Fruit fly (Drosophila melanogaster): ENCODE results near the gene CG18304.

CG18304 gene

dm6 chr2L:6922091-6922753 lies 20.4 kb downstream of the CG18304 start (continued):
- TF ChIP-seq zfh2 (GFP tag; optimal IDR thresholded peaks at IDR 0.05) (peak; percentile 61), gsb-n (tag; optimal IDR thresholded peaks at IDR 0.05) (peak; percentile 63), CG4820 (GFP tag; optimal IDR thresholded peaks at IDR 0.05) (peak; percentile 72), cg (GFP tag; optimal IDR thresholded peaks at IDR 0.05) (peak; percentile 90), Ravus (GFP tag; IDR thresholded peaks at IDR 0.05) (peak; percentile 5), NFAT (GFP tag; IDR thresholded peaks at IDR 0.05) (no peak), Atf-2 (GFP tag; optimal IDR thresholded peaks at IDR 0.05) (peak; percentile 64), CG4707 (GFP tag; optimal IDR thresholded peaks at IDR 0.05) (no peak), CG8089 (GFP tag; optimal IDR thresholded peaks at IDR 0.05) (peak; percentile 31), Sry-δ (GFP tag; optimal IDR thresholded peaks at IDR 0.05) (peak; percentile 9), HLH54F (GFP tag; optimal IDR thresholded peaks at IDR 0.05) (peak; percentile 41), CG11504 (tag; optimal IDR thresholded peaks at IDR 0.05) (no peak), Ets97D (GFP tag; optimal IDR thresholded peaks at IDR 0.05) (peak; percentile 34), CG13775 (GFP tag; optimal IDR thresholded peaks at IDR 0.05) (peak; percentile 53), Dbx (GFP tag; IDR thresholded peaks at IDR 0.05) (peak; percentile 74; the same call in 2 of the 3 replicates), pum (GFP tag; optimal IDR thresholded peaks at IDR 0.05) (peak; percentile 57), trh (GFP tag; optimal IDR thresholded peaks at IDR 0.05) (peak; percentile 27), org-1 (GFP tag; optimal IDR thresholded peaks at IDR 0.05) (peak; percentile 48), CG4328 (GFP tag; optimal IDR thresholded peaks at IDR 0.05) (no peak), CG34422 (GFP tag; IDR thresholded peaks at IDR 0.05) (peak; percentile 74), fd64A (GFP tag; optimal IDR thresholded peaks at IDR 0.05) (no peak), en (GFP tag; optimal IDR thresholded peaks at IDR 0.05) (peak; percentile 67), row (GFP tag; IDR thresholded peaks at IDR 0.05) (peak; percentile 75; the same call in 2 of the 3 replicates), CG2678 (tag; optimal IDR thresholded peaks at IDR 0.05) (no peak), p53 (GFP tag; optimal IDR thresholded peaks at IDR 0.05) (no peak), CG6854 (GFP tag; optimal IDR thresholded peaks at IDR 0.05) (no peak), Drgx (GFP tag; IDR thresholded peaks at IDR 0.05) (no peak; the same call in 1 of the 2 replicates), dan (GFP tag; IDR thresholded peaks at IDR 0.05) (no peak), lmd (GFP tag; IDR thresholded peaks at IDR 0.05) (no peak), CG12391 (tag; optimal IDR thresholded peaks at IDR 0.05) (peak; percentile 79), sim (GFP tag; IDR thresholded peaks at IDR 0.05) (peak; percentile 70; the same call in 1 of the 2 replicates), Gsc (GFP tag; IDR thresholded peaks at IDR 0.05) (no peak), Antp (GFP tag; optimal IDR thresholded peaks at IDR 0.05) (peak; percentile 58), otp (GFP tag; IDR thresholded peaks at IDR 0.05) (no peak; the same call in 2 of the 3 replicates), CG11696 (GFP tag; IDR thresholded peaks at IDR 0.05) (peak; percentile 59; the same call in 1 of the 2 replicates), CG10267 (tag; optimal IDR thresholded peaks at IDR 0.05) (peak; percentile 69), CG8944 (GFP tag; optimal IDR thresholded peaks at IDR 0.05) (peak; percentile 63), Eip74EF (GFP tag; optimal IDR thresholded peaks at IDR 0.05) (no peak), CG31365 (tag; optimal IDR thresholded peaks at IDR 0.05) (peak; percentile 54), Ssrp (tag; optimal IDR thresholded peaks at IDR 0.05) (peak; percentile 69), Side (GFP tag; optimal IDR thresholded peaks at IDR 0.05) (peak; percentile 73), ERR (GFP tag; optimal IDR thresholded peaks at IDR 0.05) (no peak), CG4730 (GFP tag; IDR thresholded peaks at IDR 0.05) (no peak; the same call in 1 of the 2 replicates), CG4424 (GFP tag; optimal IDR thresholded peaks at IDR 0.05) (peak; percentile 74), maf-S (GFP tag; optimal IDR thresholded peaks at IDR 0.05) (peak; percentile 57)
